Fruit fly (Drosophila melanogaster): ENCODE results near the gene CG4306.
"Not testable (repeated sequence)": the region's sequence is repeated elsewhere in the genome, so short reads cannot be mapped to it uniquely, and the experiment has no call there.

Gene CG4306

dm6 chr3L:18463063-18463462 lies at the start of gene CG4306:
Gene CG4306 (minus strand): TSS chr3L:18463163.
- TF ChIP-seq Crg-1 (GFP tag; optimal IDR thresholded peaks at IDR 0.05) (no peak), toe (GFP tag; optimal IDR thresholded peaks at IDR 0.05) (no peak), cnc (optimal IDR thresholded peaks at IDR 0.05) (no peak), CG7101 (tag; optimal IDR thresholded peaks at IDR 0.05) (no peak), Clk (GFP tag; optimal IDR thresholded peaks at IDR 0.05) (no peak), Mnt (GFP tag; optimal IDR thresholded peaks at IDR 0.05) (no peak), pad (GFP tag; optimal IDR thresholded peaks at IDR 0.05) (no peak), Hr96 (GFP tag; optimal IDR thresholded peaks at IDR 0.05) (no peak), CG5204 (GFP tag; optimal IDR thresholded peaks at IDR 0.05) (no peak), CG11617 (GFP tag; optimal IDR thresholded peaks at IDR 0.05) (no peak), CG7045 (GFP tag; optimal IDR thresholded peaks at IDR 0.05) (no peak), cic (GFP tag; optimal IDR thresholded peaks at IDR 0.05) (no peak), CG12768 (GFP tag; optimal IDR thresholded peaks at IDR 0.05) (no peak)

DNA sequence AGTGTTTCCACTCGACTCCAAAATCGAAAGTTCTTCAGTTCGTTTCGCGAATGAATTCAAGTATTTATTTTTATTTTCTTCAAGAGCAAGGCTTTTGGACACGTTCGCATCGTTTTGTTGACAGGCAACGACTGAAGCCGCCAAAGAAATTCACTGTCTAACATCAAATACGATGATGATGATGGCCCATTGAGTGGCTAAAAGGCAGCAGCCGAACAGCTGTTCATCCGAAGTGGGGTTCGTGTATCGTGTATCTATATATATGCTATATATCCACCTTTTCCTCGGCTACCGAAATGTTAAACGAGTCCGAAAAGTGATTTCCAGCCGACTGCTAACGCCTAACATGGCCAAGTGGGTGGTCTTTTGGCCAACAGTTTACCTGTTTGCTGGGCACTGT lies 39.5 kb upstream of the CG4306 start, which contains the start of gene AstC-R2:
Gene AstC-R2, minus strand, starts transcription at position 133 of the 400 bp plus-strand sequence.
- no peak for TF ChIP-seq ovo (GFP tag; optimal IDR thresholded peaks at IDR 0.05)
- TF ChIP-seq bab1 (GFP tag; optimal IDR thresholded peaks at IDR 0.05) = no peak
- TF ChIP-seq kay (GFP tag; ENCODE audit: borderline replicate concordance) = no peak
- no peak for TF ChIP-seq CG12768 (GFP tag; optimal IDR thresholded peaks at IDR 0.05)
- no peak for TF ChIP-seq Crg-1 (GFP tag; optimal IDR thresholded peaks at IDR 0.05)

DNA sequence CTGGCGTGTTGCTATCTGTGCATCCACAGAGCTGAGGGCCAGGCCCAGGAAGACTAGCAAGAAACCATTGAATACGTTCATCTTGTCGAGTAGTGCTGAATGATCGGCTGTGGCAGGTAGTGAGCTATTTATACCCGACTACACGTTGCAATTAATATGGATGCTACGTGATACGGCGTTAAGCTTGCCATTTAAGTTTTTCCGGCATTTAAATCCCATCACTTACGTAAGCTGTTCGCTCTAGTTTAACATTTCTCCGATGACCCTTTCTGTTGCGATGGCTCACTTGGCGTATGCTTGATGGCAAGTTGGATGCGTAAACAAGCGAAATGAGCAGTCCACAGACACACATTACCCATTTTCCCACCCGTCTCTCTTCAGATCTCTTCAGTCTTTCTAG lies 9.3 kb upstream of the CG4306 start, which contains the start of gene Met75Ca:
Gene Met75Ca, minus strand, starts transcription at position 101 of the 400 bp plus-strand sequence.
- not testable (repeated sequence) for TF ChIP-seq kay (GFP tag; ENCODE audit: borderline replicate concordance); pad (GFP tag; optimal IDR thresholded peaks at IDR 0.05); tj (GFP tag; optimal IDR thresholded peaks at IDR 0.05)

DNA sequence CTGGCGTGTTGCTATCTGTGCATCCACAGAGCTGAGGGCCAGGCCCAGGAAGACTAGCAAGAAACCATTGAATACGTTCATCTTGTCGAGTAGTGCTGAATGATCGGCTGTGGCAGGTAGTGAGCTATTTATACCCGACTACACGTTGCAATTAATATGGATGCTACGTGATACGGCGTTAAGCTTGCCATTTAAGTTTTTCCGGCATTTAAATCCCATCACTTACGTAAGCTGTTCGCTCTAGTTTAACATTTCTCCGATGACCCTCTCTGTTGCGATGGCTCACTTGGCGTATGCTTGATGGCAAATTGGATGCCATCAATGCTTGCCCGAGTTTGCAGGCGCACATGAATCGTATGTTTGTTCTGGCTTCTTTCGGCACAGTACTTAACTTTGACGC lies 6.6 kb upstream of the CG4306 start, which contains the start of gene Met75Cb:
Gene Met75Cb, minus strand, starts transcription at position 101 of the 400 bp plus-strand sequence.
- not testable (repeated sequence) for TF ChIP-seq CG33017 (tag; optimal IDR thresholded peaks at IDR 0.05); CG7045 (GFP tag; optimal IDR thresholded peaks at IDR 0.05); Hr96 (GFP tag; optimal IDR thresholded peaks at IDR 0.05)

- peak; percentile 71 for TF ChIP-seq CG14711 (tag; optimal IDR thresholded peaks at IDR 0.05)
- TF ChIP-seq CG5204 (GFP tag; optimal IDR thresholded peaks at IDR 0.05) = peak; percentile 34
- TF ChIP-seq bab1 (GFP tag; optimal IDR thresholded peaks at IDR 0.05) = peak; percentile 73
- TF ChIP-seq Clk (GFP tag; optimal IDR thresholded peaks at IDR 0.05) = no peak
- TF ChIP-seq CG33017 (tag; optimal IDR thresholded peaks at IDR 0.05) = peak; percentile 73
- peak; percentile 56 for TF ChIP-seq CG7045 (GFP tag; optimal IDR thresholded peaks at IDR 0.05)
- peak; percentile 45 for TF ChIP-seq CG11617 (GFP tag; optimal IDR thresholded peaks at IDR 0.05)
- peak; percentile 41 for TF ChIP-seq CG12768 (GFP tag; optimal IDR thresholded peaks at IDR 0.05)
- peak; percentile 59 for TF ChIP-seq CG7101 (tag; optimal IDR thresholded peaks at IDR 0.05)
- peak; percentile 23 for TF ChIP-seq tj (GFP tag; optimal IDR thresholded peaks at IDR 0.05)
- no peak for TF ChIP-seq pad (GFP tag; optimal IDR thresholded peaks at IDR 0.05)
These were observed 2.0 kb downstream of the CG4306 start, which contains the start of gene CG32196 for dm6 chr3L:18460987-18461403. Gene CG32196 (minus strand): TSS chr3L:18461024.

dm6 chr3L:18460317-18460912 lies 2.5 kb downstream of the CG4306 start:
- TF ChIP-seq CG12768 (GFP tag; optimal IDR thresholded peaks at IDR 0.05) (no peak), cnc (optimal IDR thresholded peaks at IDR 0.05) (no peak), kay (GFP tag; ENCODE audit: borderline replicate concordance) (no peak), CG7045 (GFP tag; optimal IDR thresholded peaks at IDR 0.05) (no peak), tj (GFP tag; optimal IDR thresholded peaks at IDR 0.05) (no peak)

DNA sequence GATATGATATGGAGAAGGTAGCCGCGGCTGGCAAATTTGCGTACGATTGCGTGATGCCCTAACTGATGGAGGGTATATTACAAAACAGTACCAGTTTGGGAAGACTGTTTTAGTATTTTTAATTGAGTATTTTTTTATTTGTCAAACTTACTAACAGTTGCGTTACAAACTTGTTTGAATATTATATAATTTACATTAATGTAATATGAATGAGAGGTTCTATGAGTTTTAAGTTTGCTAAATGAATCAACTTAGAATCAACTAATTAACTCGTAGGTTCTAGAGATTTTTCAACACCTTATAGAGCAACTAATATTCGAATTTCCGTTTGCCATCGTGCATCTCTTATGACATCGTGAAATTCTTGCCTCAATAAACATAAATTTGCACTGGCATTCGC lies 13.3 kb downstream of the CG4306 start:
- TF ChIP-seq Clk (GFP tag; optimal IDR thresholded peaks at IDR 0.05) (no peak), cnc (optimal IDR thresholded peaks at IDR 0.05) (no peak), bab1 (GFP tag; optimal IDR thresholded peaks at IDR 0.05) (no peak), Crg-1 (GFP tag; optimal IDR thresholded peaks at IDR 0.05) (no peak), ovo (GFP tag; optimal IDR thresholded peaks at IDR 0.05) (no peak), CG12768 (GFP tag; optimal IDR thresholded peaks at IDR 0.05) (no peak), CG33017 (tag; optimal IDR thresholded peaks at IDR 0.05) (no peak), CG7101 (tag; optimal IDR thresholded peaks at IDR 0.05) (no peak), kay (GFP tag; ENCODE audit: borderline replicate concordance) (no peak), CG1620 (GFP tag; optimal IDR thresholded peaks at IDR 0.05) (no peak), toe (GFP tag; optimal IDR thresholded peaks at IDR 0.05) (no peak)

DNA sequence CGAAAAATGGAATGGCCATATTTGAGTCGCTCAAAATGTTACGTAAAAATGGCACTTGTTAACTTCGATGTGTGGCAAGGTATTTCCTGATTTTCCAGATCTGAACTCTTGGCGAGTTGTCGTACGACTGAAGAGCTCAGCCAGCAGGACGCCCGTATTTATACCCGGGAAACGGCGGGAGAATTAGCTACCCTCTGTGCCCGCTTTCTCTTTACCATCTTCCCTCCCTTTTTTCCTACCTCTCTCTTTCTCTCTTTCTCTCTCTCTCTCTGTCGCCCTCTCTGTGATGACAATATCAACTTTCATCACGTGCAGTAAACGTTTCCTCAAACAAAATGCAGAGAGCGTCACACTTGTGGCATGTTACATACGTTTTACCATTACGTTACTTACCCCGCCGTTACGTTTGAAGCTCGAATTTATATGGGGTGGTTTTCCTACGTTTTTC lies 23.1 kb downstream of the CG4306 start, which contains the start of gene skl:
Gene skl, minus strand, starts transcription at position 134 of the 448 bp plus-strand sequence.
- no peak for TF ChIP-seq kay (GFP tag; ENCODE audit: borderline replicate concordance)
- peak; percentile 86 for TF ChIP-seq pad (GFP tag; optimal IDR thresholded peaks at IDR 0.05)

All from whole organism, adult.